Worm (Caenorhabditis elegans): ENCODE results near the gene H25K10.1.
"Not testable (repeated sequence)": the region's sequence is repeated elsewhere in the genome, so short reads cannot be mapped to it uniquely, and the experiment has no call there.

H25K10.1 gene

DNA sequence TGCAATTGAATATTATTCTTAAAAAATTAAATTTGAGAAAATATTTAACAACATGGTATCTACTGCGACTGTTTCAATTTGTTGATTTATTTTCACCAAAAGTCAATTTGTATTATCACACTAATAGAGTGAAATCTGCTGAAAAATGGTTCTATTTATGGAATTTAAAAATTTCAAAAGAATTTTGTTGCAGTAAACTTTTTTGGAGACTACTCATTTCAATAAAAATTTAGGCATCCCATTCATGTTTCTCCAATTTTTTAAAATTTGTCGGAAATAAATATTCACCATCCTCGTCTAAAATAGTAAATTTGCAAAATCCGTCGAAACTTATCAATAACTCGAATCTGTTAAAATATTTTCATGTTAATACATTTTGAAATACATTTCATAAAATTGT lies 16.2 kb upstream of the H25K10.1 start:
- TF ChIP-seq attf-6 (GFP tag; IDR thresholded peaks at IDR 0.05) (peak; percentile 70), F39B2.1 (GFP tag; IDR thresholded peaks at IDR 0.05) (no peak), snpc-4 (GFP tag; optimal IDR thresholded peaks at IDR 0.05) (no peak), snpc-4 (tag; optimal IDR thresholded peaks at IDR 0.05) (peak in 1 of 4 experiments; percentile 53)

- no peak for TF ChIP-seq madf-6 (GFP tag; IDR thresholded peaks at IDR 0.05)
- no peak for TF ChIP-seq cebp-1 (GFP tag; IDR thresholded peaks at IDR 0.05)
- no peak for TF ChIP-seq cebp-1 (tag; optimal IDR thresholded peaks at IDR 0.05)
- TF ChIP-seq Y53F4B.3 (GFP tag; IDR thresholded peaks at IDR 0.05) = no peak
- TF ChIP-seq nhr-80 (tag; optimal IDR thresholded peaks at IDR 0.05) = no peak
- TF ChIP-seq attf-6 (GFP tag; IDR thresholded peaks at IDR 0.05) = peak; percentile 77
- no peak for TF ChIP-seq snpc-4 (GFP tag; optimal IDR thresholded peaks at IDR 0.05)
- peak in 1 of 4 experiments; percentile 42 for TF ChIP-seq snpc-4 (tag; optimal IDR thresholded peaks at IDR 0.05)
- TF ChIP-seq lsy-27 (tag; optimal IDR thresholded peaks at IDR 0.05; ENCODE audit: borderline replicate concordance, insufficient read depth) = no peak
- TF ChIP-seq snpc-1.3 (tag; optimal IDR thresholded peaks at IDR 0.05; ENCODE audit: insufficient read depth) = no peak
- no peak for TF ChIP-seq C17E4.6 (GFP tag; IDR thresholded peaks at IDR 0.05)
These were observed 10.6 kb upstream of the H25K10.1 start for ce11 chrIV:16191597-16191996.

ce11 chrIV:16192754-16193153 lies 9.4 kb upstream of the H25K10.1 start:
- TF ChIP-seq nhr-27 (tag; optimal IDR thresholded peaks at IDR 0.05) = no peak
- no peak for TF ChIP-seq ets-4 (GFP tag; optimal IDR thresholded peaks at IDR 0.05)
- no peak for TF ChIP-seq F37B4.10 (GFP tag; IDR thresholded peaks at IDR 0.05)

DNA sequence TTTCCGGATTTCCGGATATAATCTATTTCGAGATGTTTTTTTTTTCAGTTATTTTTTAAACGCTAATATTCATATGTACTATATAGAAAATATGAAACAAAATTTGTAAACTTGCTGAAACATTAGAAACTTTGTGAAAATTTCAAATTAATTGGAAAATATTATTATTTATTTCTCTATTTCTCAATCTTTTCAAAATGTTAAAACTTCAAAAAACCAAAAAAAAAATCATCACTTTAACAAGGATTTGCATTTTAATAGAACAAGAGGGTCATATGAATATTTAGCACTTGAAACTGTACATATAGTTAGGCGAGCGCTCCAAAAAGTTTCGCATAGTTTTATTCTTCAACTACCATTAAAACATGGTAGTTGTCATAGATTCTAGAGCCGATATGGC lies 5.5 kb upstream of the H25K10.1 start, which contains the start of gene Y7A9A.1:
Gene Y7A9A.1 (plus strand): TSS at position 301 of the 400 bp plus-strand sequence.
- no peak for TF ChIP-seq die-1 (tag; optimal IDR thresholded peaks at IDR 0.05)
- TF ChIP-seq attf-6 (GFP tag; IDR thresholded peaks at IDR 0.05) = no peak
- TF ChIP-seq repo-1 (tag; optimal IDR thresholded peaks at IDR 0.05) = no peak
- TF ChIP-seq ets-4 (GFP tag; optimal IDR thresholded peaks at IDR 0.05) = no peak
- TF ChIP-seq sptf-2 (GFP tag; optimal IDR thresholded peaks at IDR 0.05) = no peak
- TF ChIP-seq ccch-3 (GFP tag; optimal IDR thresholded peaks at IDR 0.05) = no peak
- no peak for TF ChIP-seq efl-1 (GFP tag; optimal IDR thresholded peaks at IDR 0.05)

ce11 chrIV:16199831-16200230 lies 2.3 kb upstream of the H25K10.1 start:
- no peak for TF ChIP-seq snpc-4 (GFP tag; optimal IDR thresholded peaks at IDR 0.05)
- TF ChIP-seq snpc-4 (tag; optimal IDR thresholded peaks at IDR 0.05) = peak in 2 of 4 experiments; percentile 15 to 77
- peak; percentile 6 for TF ChIP-seq snpc-1.1 (tag; optimal IDR thresholded peaks at IDR 0.05; ENCODE audit: insufficient read depth)
- no peak for TF ChIP-seq ztf-6 (GFP tag; IDR thresholded peaks at IDR 0.05)
- TF ChIP-seq madf-3 (GFP tag; IDR thresholded peaks at IDR 0.05) = no peak
- no peak for TF ChIP-seq cebp-2 (GFP tag; IDR thresholded peaks at IDR 0.05)
- TF ChIP-seq B0336.3 (GFP tag; IDR thresholded peaks at IDR 0.05) = no peak
- no peak for TF ChIP-seq bed-1 (GFP tag; IDR thresholded peaks at IDR 0.05)

ce11 chrIV:16203373-16203772 lies 1.2 kb downstream of the H25K10.1 start:
- TF ChIP-seq die-1 (tag; optimal IDR thresholded peaks at IDR 0.05) (no peak), nhr-80 (tag; optimal IDR thresholded peaks at IDR 0.05) (peak; percentile 66)

DNA sequence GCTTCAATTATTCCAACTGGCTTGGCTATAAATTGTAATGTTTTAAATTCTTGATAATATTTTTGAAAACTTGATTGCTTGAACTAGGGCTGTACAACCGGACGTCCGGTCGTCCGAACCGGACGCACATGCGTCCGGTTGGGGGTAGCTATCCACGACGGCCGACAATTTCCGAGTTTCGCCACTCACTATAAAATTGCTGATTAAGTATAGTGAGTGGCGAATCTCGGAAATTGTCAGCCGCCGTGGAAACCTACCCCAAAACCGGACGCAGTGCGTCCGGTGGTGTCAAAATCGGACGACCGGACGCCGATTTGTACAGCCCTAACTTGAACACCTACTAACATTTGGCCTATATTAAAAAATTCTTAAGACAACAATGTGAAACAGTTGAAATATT lies 7.3 kb downstream of the H25K10.1 start:
- TF ChIP-seq attf-6 (GFP tag; IDR thresholded peaks at IDR 0.05) (peak; percentile 78), snpc-4 (tag; optimal IDR thresholded peaks at IDR 0.05) (peak; percentile 20 to 92 (median 65)), snpc-1.1 (tag; optimal IDR thresholded peaks at IDR 0.05; ENCODE audit: insufficient read depth) (peak; percentile 52)
- not testable (repeated sequence) for TF ChIP-seq snpc-4 (GFP tag; optimal IDR thresholded peaks at IDR 0.05)

Data from whole organism, young adult.